Worm (Caenorhabditis elegans) whole organism, mixed stage, embryonic: Measurements from ENCODE around the gene F37A4.2.

Experiments
- ceh-83 ChIP-seq: fragments of 200-800 bp; sonication (Bioruptor generic); optimal IDR thresholded peaks from 2 replicates; lab custom pipeline; 2018; ENCODE audit warnings: mild to moderate bottlenecking, missing genetic modification characterization, missing compliant biosample characterization
- drap-1 ChIP-seq: fragments of 200-800 bp; sonication (Bioruptor generic); optimal IDR thresholded peaks from 3 replicates; lab custom pipeline; 2018; ENCODE audit warnings: mild to moderate bottlenecking, missing genetic modification characterization, missing compliant biosample characterization
- elt-3 ChIP-seq: fragments of 150-350 bp; optimal IDR thresholded peaks from 2 replicates; lab custom pipeline; 2014; ENCODE audit warnings: missing biosample characterization, missing genetic modification characterization
- hlh-1 ChIP-seq: fragments of 150-350 bp; optimal IDR thresholded peaks from 2 replicates; lab custom pipeline; 2014; ENCODE audit warnings: missing biosample characterization, missing genetic modification reagents, missing genetic modification characterization
- lin-13 ChIP-seq: fragments of 150-350 bp; optimal IDR thresholded peaks from 2 replicates; lab custom pipeline; 2014; ENCODE audit warnings: missing biosample characterization, missing genetic modification characterization
- lsy-2 ChIP-seq: fragments of 150-350 bp; optimal IDR thresholded peaks from 2 replicates; lab custom pipeline; 2014; ENCODE audit warnings: missing biosample characterization, missing genetic modification characterization
- tbx-8 ChIP-seq: fragments of 200-800 bp; sonication (Bioruptor generic); optimal IDR thresholded peaks from 2 replicates; lab custom pipeline; 2018; ENCODE audit warnings: mild to moderate bottlenecking, missing genetic modification characterization, moderate library complexity, missing compliant biosample characterization
- unc-39 ChIP-seq: fragments of 150-350 bp; optimal IDR thresholded peaks from 2 replicates; lab custom pipeline; 2014; ENCODE audit warnings: missing biosample characterization, missing genetic modification characterization

ce11 chrIII:6756769-6757168, 34.5 kb downstream of the F37A4.2 start:
- TF ChIP-seq elt-3: no peak
- TF ChIP-seq tbx-8 (GFP tag; lab: Kevin White, UChicago): no peak
- TF ChIP-seq lsy-2 (tag; lab: Kevin White, UChicago): no peak
- no peak for TF ChIP-seq unc-39 (tag; lab: Kevin White, UChicago)
- no peak for TF ChIP-seq ceh-83 (GFP tag; lab: Kevin White, UChicago)
- TF ChIP-seq lin-13 (tag; lab: Kevin White, UChicago): no peak
- no peak for TF ChIP-seq hlh-1 (tag; lab: Kevin White, UChicago)
- no peak for TF ChIP-seq drap-1
